Worm (Caenorhabditis elegans) whole organism, L4 larva: ENCODE data around the gene ced-7.

Experiments
- R02D3.7 ChIP-seq: fragments of 150-350 bp; sonication (generic microtip); optimal IDR thresholded peaks from 3 replicates; lab custom pipeline; 2014; ENCODE audit warnings: missing biosample characterization, missing genetic modification characterization
- T20F7.1 ChIP-seq: fragments of 200-800 bp; sonication (Bioruptor generic); optimal IDR thresholded peaks from 2 replicates; lab custom pipeline; 2018; ENCODE audit warnings: mild to moderate bottlenecking, missing genetic modification characterization, missing compliant biosample characterization
- ama-1 ChIP-seq: fragments of 150-350 bp; optimal IDR thresholded peaks from 2 replicates; lab custom pipeline; 2014; ENCODE audit warnings: inconsistent platforms, mixed read lengths
- ceh-28 ChIP-seq: fragments of 150-350 bp; optimal IDR thresholded peaks from 2 replicates; lab custom pipeline; 2014; ENCODE audit warnings: missing biosample characterization, missing genetic modification reagents, missing genetic modification characterization
- ceh-62 ChIP-seq: sonication (generic microtip); optimal IDR thresholded peaks from 2 replicates; lab custom pipeline; 2017; ENCODE audit warnings: missing biosample characterization, missing genetic modification characterization
- daf-16 ChIP-seq, 3 experiments: sonication (generic microtip); optimal IDR thresholded peaks; 2 replicates each; lab custom pipeline; 2016 to 2017; ENCODE audit warnings: missing genetic modification characterization in 3 of 3, missing genetic modification reagents in 3 of 3, mild to moderate bottlenecking in 2 of 3, missing compliant biosample characterization in 2 of 3, missing biosample characterization in 1 of 3, moderate library complexity in 1 of 3
- daf-19 ChIP-seq: fragments of 200-800 bp; sonication (Bioruptor generic); conservative IDR thresholded peaks from 2 replicates; pipeline ENCODE4 v1.3.6; 2022; ENCODE audit warnings: missing genetic modification characterization, missing compliant biosample characterization
- dpl-1 ChIP-seq: fragments of 150-350 bp; optimal IDR thresholded peaks from 2 replicates; lab custom pipeline; 2014; ENCODE audit warnings: missing biosample characterization, missing genetic modification reagents, missing genetic modification characterization
- dve-1 ChIP-seq: sonication (generic microtip); optimal IDR thresholded peaks from 2 replicates; lab custom pipeline; 2017; ENCODE audit warnings: antibody characterized with exemption, mild to moderate bottlenecking, missing genetic modification characterization, missing compliant biosample characterization; ENCODE audit not compliant: insufficient read depth
- gei-8 ChIP-seq: fragments of 200-800 bp; sonication (Bioruptor generic); optimal IDR thresholded peaks from 2 replicates; lab custom pipeline; 2018; ENCODE audit warnings: mild to moderate bottlenecking, missing genetic modification characterization, missing compliant biosample characterization
- hif-1 ChIP-seq, 2 experiments: sonication (generic microtip); optimal IDR thresholded peaks; 2 replicates each; lab custom pipeline; 2016 to 2017; ENCODE audit warnings: missing compliant biosample characterization in 2 of 2, missing genetic modification characterization in 2 of 2, missing genetic modification reagents in 2 of 2, missing genotype in 2 of 2, mild to moderate bottlenecking in 1 of 2
- hlh-30 ChIP-seq: sonication (generic microtip); optimal IDR thresholded peaks from 2 replicates; lab custom pipeline; 2017; ENCODE audit warnings: antibody characterized with exemption, mild to moderate bottlenecking, missing genetic modification characterization, missing compliant biosample characterization; ENCODE audit not compliant: insufficient read depth
- lin-38 ChIP-seq: fragments of 200-800 bp; sonication (Bioruptor generic); IDR thresholded peaks from 2 replicates; pipeline ENCODE4 v1.3.6; 2022; ENCODE audit warnings: missing genetic modification reagents, missing genetic modification characterization, missing compliant biosample characterization
- lsy-2 ChIP-seq, 2 experiments: fragments of 150-350 bp in 1 of 2; sonication (generic microtip) in 1 of 2; optimal IDR thresholded peaks; 2 replicates each; lab custom pipeline; 2014 to 2017; ENCODE audit warnings: missing biosample characterization in 2 of 2, missing genetic modification characterization in 2 of 2
- madf-9 ChIP-seq: fragments of 200-800 bp; sonication (Bioruptor generic); conservative IDR thresholded peaks from 2 replicates; pipeline ENCODE4 v1.3.6; 2022; ENCODE audit warnings: missing genetic modification reagents, missing genetic modification characterization, missing compliant biosample characterization
- mep-1 ChIP-seq: fragments of 150-350 bp; sonication (generic microtip); optimal IDR thresholded peaks from 3 replicates; lab custom pipeline; 2014; ENCODE audit warnings: missing biosample characterization, missing genetic modification characterization
- mes-2 ChIP-seq: sonication (generic microtip); optimal IDR thresholded peaks from 2 replicates; lab custom pipeline; 2016; ENCODE audit warnings: missing genotype, mild to moderate bottlenecking, missing genetic modification characterization, missing compliant biosample characterization; ENCODE audit not compliant: poor library complexity, severe bottlenecking
- mxl-3 ChIP-seq: fragments of 200-800 bp; sonication (Bioruptor generic); optimal IDR thresholded peaks from 2 replicates; lab custom pipeline; 2018; ENCODE audit warnings: mild to moderate bottlenecking, missing genetic modification characterization, missing compliant biosample characterization
- nhr-10 ChIP-seq: fragments of 150-350 bp; optimal IDR thresholded peaks from 2 replicates; lab custom pipeline; 2014; ENCODE audit warnings: missing biosample characterization, missing genetic modification characterization
- nhr-11 ChIP-seq: fragments of 150-350 bp; optimal IDR thresholded peaks from 2 replicates; lab custom pipeline; 2014; ENCODE audit warnings: missing biosample characterization, missing genetic modification characterization
- nhr-28 ChIP-seq: fragments of 150-350 bp; optimal IDR thresholded peaks from 2 replicates; lab custom pipeline; 2014; ENCODE audit warnings: missing biosample characterization, missing genetic modification characterization
- nhr-77 ChIP-seq: fragments of 150-350 bp; optimal IDR thresholded peaks from 2 replicates; lab custom pipeline; 2014; ENCODE audit warnings: missing biosample characterization, missing genetic modification characterization
- php-3 ChIP-seq: fragments of 200-800 bp; sonication (Bioruptor generic); IDR thresholded peaks from 2 replicates; pipeline ENCODE4 v1.3.6; 2022; ENCODE audit warnings: missing genetic modification reagents, missing genetic modification characterization, missing compliant biosample characterization
- spr-1 ChIP-seq: sonication (generic microtip); optimal IDR thresholded peaks from 2 replicates; lab custom pipeline; 2016; ENCODE audit warnings: mild to moderate bottlenecking, missing genetic modification characterization, missing compliant biosample characterization
- tag-97 ChIP-seq: fragments of 200-800 bp; sonication (Bioruptor generic); IDR thresholded peaks from 2 replicates; pipeline ENCODE4 v1.3.6; 2022; ENCODE audit warnings: missing genetic modification characterization, missing compliant biosample characterization
- tra-1 ChIP-seq: fragments of 200-800 bp; sonication (Bioruptor generic); IDR thresholded peaks from 2 replicates; pipeline ENCODE4 v1.3.6; 2022; ENCODE audit warnings: missing genetic modification reagents, missing genetic modification characterization, missing compliant biosample characterization
- vab-7 ChIP-seq: fragments of 200-800 bp; sonication (Bioruptor generic); IDR thresholded peaks from 2 replicates; pipeline ENCODE4 v1.3.6; 2022; ENCODE audit warnings: missing genetic modification reagents, missing genetic modification characterization, missing compliant biosample characterization
- zfp-2 ChIP-seq: sonication (generic microtip); optimal IDR thresholded peaks from 2 replicates; lab custom pipeline; 2016; ENCODE audit warnings: mild to moderate bottlenecking, missing genetic modification characterization, missing compliant biosample characterization
- zip-2 ChIP-seq: fragments of 150-350 bp; optimal IDR thresholded peaks from 2 replicates; lab custom pipeline; 2014; ENCODE audit warnings: missing biosample characterization, missing genetic modification characterization
- ztf-11 ChIP-seq: fragments of 150-350 bp; optimal IDR thresholded peaks from 2 replicates; lab custom pipeline; 2014; ENCODE audit warnings: missing biosample characterization, missing genetic modification characterization

ced-7 gene

ce11 chrIII:9542816-9543215 is 37.1 kb downstream of the ced-7 start, which contains the start of gene eif-2Balpha:
Gene eif-2Balpha (plus strand): TSS chrIII:9543119.
- TF ChIP-seq nhr-11 (tag; lab: Kevin White, UChicago): no peak
- TF ChIP-seq mep-1 (tag; lab: Kevin White, UChicago): peak; percentile 16
- TF ChIP-seq dpl-1: peak; percentile 67
- no peak for TF ChIP-seq nhr-10 (tag; lab: Kevin White, UChicago)
- TF ChIP-seq ztf-11: no peak
- TF ChIP-seq tag-97 (GFP tag; lab: Robert Waterston, UW): no peak
- peak; percentile 80 for TF ChIP-seq lin-38 (GFP tag; lab: Robert Waterston, UW)
- TF ChIP-seq lsy-2 (tag; optimal IDR thresholded peaks at IDR 0.05; lab: Kevin White, UChicago): peak in 1 of 2 experiments; percentile 84
- TF ChIP-seq hlh-30: peak; percentile 40
- TF ChIP-seq daf-16 (GFP tag; optimal IDR thresholded peaks at IDR 0.05; lab: Kevin White, UChicago): no peak
- TF ChIP-seq daf-16 (tag; optimal IDR thresholded peaks at IDR 0.05; lab: Kevin White, UChicago): peak; percentile 16
- TF ChIP-seq, all 104 proteins: peak for 6

DNA sequence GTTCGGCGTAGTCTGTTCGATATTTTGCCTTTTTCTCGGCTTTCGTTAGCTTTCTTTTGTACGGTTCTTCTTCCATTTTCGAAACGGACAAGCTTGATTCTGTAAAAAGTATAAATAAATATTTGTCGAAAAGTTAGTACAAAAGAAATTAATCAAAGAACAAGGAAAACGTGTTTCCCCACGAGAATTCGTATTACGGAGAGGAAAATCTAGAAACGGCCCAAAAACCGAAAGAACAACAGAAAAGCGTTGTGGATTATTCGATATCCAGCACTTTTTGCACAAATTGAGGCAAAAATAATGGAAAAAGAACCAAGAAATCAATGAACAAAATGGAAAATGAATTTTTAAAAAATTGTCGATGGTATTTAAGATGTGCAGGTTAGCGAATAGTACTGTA is 37.6 kb downstream of the ced-7 start, which contains the start of gene mut-7:
Gene mut-7 (minus strand): TSS at position 101 of the 400 bp plus-strand sequence.
- no peak for TF ChIP-seq T20F7.1 (GFP tag; lab: Kevin White, UChicago)
- TF ChIP-seq spr-1 (tag; lab: Kevin White, UChicago): no peak
- no peak for TF ChIP-seq ztf-11

DNA sequence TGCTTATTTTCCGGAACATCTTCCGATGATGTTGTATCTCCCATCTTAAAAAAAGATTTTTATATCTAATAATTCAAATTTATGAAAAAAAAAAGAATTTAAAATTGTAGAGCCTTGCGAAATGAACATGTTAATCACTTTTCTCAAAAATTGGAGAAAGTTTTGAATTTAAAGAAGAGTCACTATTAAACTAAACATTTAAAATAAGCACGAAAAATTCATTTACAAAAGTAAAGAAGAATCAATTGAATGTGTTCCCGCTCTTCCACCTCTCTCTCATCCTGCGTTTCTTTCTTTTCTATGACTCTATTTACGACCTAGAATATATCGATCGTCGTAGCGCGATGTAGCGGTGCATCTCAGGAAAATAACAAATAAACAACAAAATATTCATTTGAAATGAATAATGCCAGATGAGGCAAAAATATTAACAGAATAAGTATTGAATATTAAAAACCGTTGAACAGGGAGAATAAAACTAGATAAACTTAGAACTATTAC is 41.2 kb downstream of the ced-7 start, which contains the start of gene ZK1098.3:
Gene ZK1098.3 (minus strand): TSS at position 51 of the 501 bp plus-strand sequence.
- peak; percentile 47 for TF ChIP-seq ceh-28 (tag; lab: Kevin White, UChicago)
- peak in 1 of 2 experiments; percentile 38 for TF ChIP-seq lsy-2 (tag; optimal IDR thresholded peaks at IDR 0.05; lab: Kevin White, UChicago)
- TF ChIP-seq mxl-3 (GFP tag; lab: Kevin White, UChicago): no peak
- no peak for TF ChIP-seq daf-19 (GFP tag; lab: Robert Waterston, UW)
- TF ChIP-seq T20F7.1 (GFP tag; lab: Kevin White, UChicago): no peak
- TF ChIP-seq nhr-28 (tag; lab: Kevin White, UChicago): peak; percentile 2
- TF ChIP-seq daf-16 (GFP tag; optimal IDR thresholded peaks at IDR 0.05; lab: Kevin White, UChicago): no peak
- peak; percentile 48 for TF ChIP-seq daf-16 (tag; optimal IDR thresholded peaks at IDR 0.05; lab: Kevin White, UChicago)
- TF ChIP-seq ama-1 (lab: Kevin White, UChicago): no peak

DNA sequence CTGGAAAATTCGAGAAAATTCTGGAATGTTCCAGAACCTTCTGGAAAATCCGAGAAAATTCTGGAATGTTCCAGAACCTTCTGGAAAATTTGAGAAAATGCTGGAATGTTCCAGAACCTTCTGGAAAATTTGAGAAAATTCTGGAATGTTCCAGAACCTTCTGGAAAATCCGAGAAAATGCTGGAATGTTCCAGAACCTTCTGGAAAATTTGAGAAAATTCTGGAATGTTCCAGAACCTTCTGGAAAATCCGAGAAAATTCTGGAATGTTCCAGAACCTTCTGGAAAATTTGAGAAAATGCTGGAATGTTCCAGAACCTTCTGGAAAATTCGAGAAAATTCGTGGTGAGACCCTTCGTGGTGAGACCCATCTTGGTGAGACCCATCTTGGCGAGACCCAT is 45.7 kb downstream of the ced-7 start:
- peak; percentile 29 for TF ChIP-seq lin-38 (GFP tag; lab: Robert Waterston, UW)
- TF ChIP-seq, all 104 proteins: peak for 1; not testable (repeated sequence) for 103

DNA sequence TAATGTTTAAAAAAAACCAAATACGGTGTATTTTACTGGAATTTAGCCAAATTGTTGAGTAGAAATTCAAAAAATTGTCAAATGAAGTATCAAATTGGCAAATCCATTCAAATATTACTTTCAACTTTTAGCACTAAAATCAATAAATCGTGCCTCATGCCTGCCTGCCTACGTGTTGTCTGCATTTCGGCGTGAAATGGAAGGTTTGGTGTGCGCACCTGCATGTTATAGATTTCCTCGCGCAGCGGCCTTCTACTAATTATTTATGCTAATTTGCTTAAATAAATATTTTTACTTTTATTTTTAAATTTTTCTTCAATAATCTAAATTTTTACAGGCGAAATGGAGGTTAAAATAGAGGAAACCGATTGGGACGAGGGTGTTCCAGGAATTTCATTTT is 51.1 kb downstream of the ced-7 start, which contains the start of gene ZK1098.2:
Gene ZK1098.2 (plus strand): TSS at position 336 of the 400 bp plus-strand sequence.
- TF ChIP-seq mes-2 (tag; lab: Kevin White, UChicago) (peak; percentile 51), zfp-2 (tag; lab: Kevin White, UChicago) (no peak), zip-2 (tag; lab: Kevin White, UChicago) (no peak), ceh-62 (tag; lab: Kevin White, UChicago) (no peak), hlh-30 (peak; percentile 68), hif-1 (tag; optimal IDR thresholded peaks at IDR 0.05; lab: Kevin White, UChicago) (peak in 1 of 2 experiments; percentile 50), mep-1 (tag; lab: Kevin White, UChicago) (peak; percentile 11), dve-1 (peak; percentile 18), dpl-1 (peak; percentile 37), lsy-2 (tag; optimal IDR thresholded peaks at IDR 0.05; lab: Kevin White, UChicago) (peak in 1 of 2 experiments; percentile 62), lin-38 (GFP tag; lab: Robert Waterston, UW) (peak; percentile 51)

ce11 chrIII:9526851-9527250 is 53.0 kb downstream of the ced-7 start, which contains the start of gene ZK1098.6:
Gene ZK1098.6 (plus strand): TSS chrIII:9527151.
- TF ChIP-seq madf-9 (GFP tag; lab: Robert Waterston, UW): no peak
- TF ChIP-seq, all 104 proteins: peak for 0

DNA sequence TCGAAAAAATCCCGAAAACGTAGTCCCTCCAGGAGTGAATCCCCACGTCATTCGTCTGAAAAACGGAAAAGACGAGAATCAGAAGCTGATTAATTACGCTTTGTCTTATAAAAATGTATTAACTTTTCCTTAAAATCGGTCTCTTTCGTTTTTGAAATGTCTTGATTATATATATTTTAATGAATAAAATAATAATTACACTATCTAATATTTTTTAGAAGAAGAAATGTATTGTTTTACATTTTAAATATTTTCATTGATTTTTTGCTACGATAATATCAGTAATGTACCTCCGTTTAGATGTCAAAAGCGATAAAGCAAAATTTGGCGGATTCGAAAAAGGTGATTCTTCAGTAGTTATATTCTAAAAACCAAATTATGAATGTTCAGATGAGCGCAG is 54.6 kb downstream of the ced-7 start, which contains the start of gene trpp-3:
Gene trpp-3 (plus strand): TSS at position 301 of the 400 bp plus-strand sequence.
- TF ChIP-seq tra-1 (GFP tag; lab: Robert Waterston, UW) (no peak), nhr-77 (no peak), R02D3.7 (no peak), vab-7 (no peak), gei-8 (GFP tag; lab: Kevin White, UChicago) (no peak), php-3 (GFP tag; lab: Robert Waterston, UW) (no peak)
- TF ChIP-seq, all 104 proteins: peak for 0
